Fruit fly (Drosophila melanogaster) whole organism, embryonic: ENCODE data around the gene Pcyt1.

ENCODE experiments used
- Antp ChIP-seq: fragments of 200-800 bp; sonication (Bioruptor generic); optimal IDR thresholded peaks from 3 replicates; lab custom pipeline; 2016; ENCODE audit warnings: missing biosample characterization, missing genetic modification characterization
- Blimp-1 ChIP-seq: fragments of 200-800 bp; sonication (Bioruptor generic); optimal IDR thresholded peaks from 3 replicates; lab custom pipeline; 2018; ENCODE audit warnings: missing biosample characterization, missing genetic modification characterization, mild to moderate bottlenecking, moderate library complexity, missing genetic modification reagents
- CG10959 ChIP-seq: fragments of 200-800 bp; sonication (Bioruptor generic); IDR thresholded peaks from 2 replicates; pipeline ENCODE4 v1.3.6; 2022; ENCODE audit warnings: missing biosample characterization, missing genetic modification characterization
- CG11695 ChIP-seq: fragments of 200-800 bp; sonication (Bioruptor generic); IDR thresholded peaks from 3 replicates; pipeline ENCODE4 v1.3.6; 2022; ENCODE audit warnings: missing biosample characterization, missing genetic modification characterization
- CG1233 ChIP-seq: fragments of 200-800 bp; sonication (Bioruptor generic); optimal IDR thresholded peaks from 4 replicates; lab custom pipeline; 2018; ENCODE audit warnings: missing biosample characterization, mild to moderate bottlenecking, missing genetic modification characterization
- CG12659 ChIP-seq: fragments of 200-800 bp; sonication (Bioruptor generic); optimal IDR thresholded peaks from 3 replicates; lab custom pipeline; 2017; ENCODE audit warnings: mild to moderate bottlenecking, missing biosample characterization, missing genetic modification reagents, missing genetic modification characterization
- CG1832 ChIP-seq: fragments of 200-800 bp; sonication (Bioruptor generic); optimal IDR thresholded peaks from 2 replicates; lab custom pipeline; 2017; ENCODE audit warnings: missing biosample characterization, mild to moderate bottlenecking, missing genetic modification characterization, inconsistent platforms
- CG31365 ChIP-seq: fragments of 200-800 bp; sonication (Bioruptor generic); optimal IDR thresholded peaks from 2 replicates; lab custom pipeline; 2018; ENCODE audit warnings: missing biosample characterization, mild to moderate bottlenecking, missing genetic modification characterization
- CG3281 ChIP-seq: fragments of 200-800 bp; sonication (Bioruptor generic); optimal IDR thresholded peaks from 3 replicates; lab custom pipeline; 2017; ENCODE audit warnings: missing biosample characterization, mild to moderate bottlenecking, missing genetic modification characterization
- CG33557 ChIP-seq: fragments of 200-800 bp; sonication (Bioruptor generic); optimal IDR thresholded peaks from 2 replicates; lab custom pipeline; 2019; ENCODE audit warnings: missing biosample characterization, mild to moderate bottlenecking, missing genetic modification characterization, moderate library complexity
- CG3995 ChIP-seq: fragments of 200-800 bp; sonication (Bioruptor generic); optimal IDR thresholded peaks from 3 replicates; lab custom pipeline; 2016; ENCODE audit warnings: missing biosample characterization, missing genetic modification characterization
- CG4820 ChIP-seq: fragments of 200-800 bp; sonication (Bioruptor generic); optimal IDR thresholded peaks from 3 replicates; lab custom pipeline; 2016; ENCODE audit warnings: missing biosample characterization, missing genetic modification characterization
- CG7271 ChIP-seq: fragments of 200-800 bp; sonication (Bioruptor generic); optimal IDR thresholded peaks from 2 replicates; lab custom pipeline; 2018; ENCODE audit warnings: missing biosample characterization, mild to moderate bottlenecking, missing genetic modification characterization, moderate library complexity
- CG7745 ChIP-seq: fragments of 200-800 bp; sonication (Bioruptor generic); optimal IDR thresholded peaks from 2 replicates; lab custom pipeline; 2018; ENCODE audit warnings: missing biosample characterization, mild to moderate bottlenecking, missing genetic modification characterization, moderate library complexity
- CG7839 ChIP-seq: fragments of 200-800 bp; sonication (Bioruptor generic); optimal IDR thresholded peaks from 3 replicates; lab custom pipeline; 2018; ENCODE audit warnings: missing biosample characterization, mild to moderate bottlenecking, missing genetic modification characterization, moderate library complexity
- CG8290 ChIP-seq, 3 experiments: fragments of 200-800 bp; sonication (Bioruptor generic); optimal IDR thresholded peaks; 2 replicates each; lab custom pipeline; 2016 to 2019; ENCODE audit warnings: missing biosample characterization in 3 of 3, missing genetic modification characterization in 3 of 3, mild to moderate bottlenecking in 2 of 3, moderate library complexity in 1 of 3
- CG9932 ChIP-seq: fragments of 200-800 bp; sonication (Bioruptor generic); IDR thresholded peaks from 2 replicates; pipeline ENCODE4 v1.3.6; 2022; ENCODE audit warnings: missing biosample characterization, missing genetic modification characterization
- D ChIP-seq, 2 experiments: fragments of 200-800 bp in 1 of 2; fragments of >200 bp in 1 of 2; sonication (Bioruptor generic) in 1 of 2; optimal IDR thresholded peaks; 2 replicates in 1 of 2; 3 replicates in 1 of 2; lab custom pipeline; 2017; ENCODE audit warnings: mild to moderate bottlenecking in 1 of 2, missing biosample characterization in 1 of 2, missing genetic modification characterization in 1 of 2, missing genetic modification reagents in 1 of 2
- Dll ChIP-seq: fragments of 200-800 bp; sonication (Bioruptor generic); IDR thresholded peaks from 4 replicates; pipeline ENCODE4 v1.3.6; 2022; ENCODE audit warnings: missing biosample characterization, missing genetic modification characterization; ENCODE audit not compliant: partially characterized antibody
- Elba2 ChIP-seq: fragments of 200-800 bp; sonication (Bioruptor generic); optimal IDR thresholded peaks from 3 replicates; lab custom pipeline; 2016; ENCODE audit warnings: missing biosample characterization, missing genetic modification characterization
- Ets65A ChIP-seq: fragments of 200-800 bp; sonication (Bioruptor generic); peaks from one replicate; lab custom pipeline; 2016; ENCODE audit warnings: missing biosample characterization, missing genetic modification characterization
- HLH3B ChIP-seq: fragments of 200-800 bp; sonication (Bioruptor generic); IDR thresholded peaks from 2 replicates; pipeline ENCODE4 v1.3.6; 2022; ENCODE audit warnings: missing biosample characterization, missing genetic modification characterization
- HmgZ ChIP-seq: fragments of 200-800 bp; sonication (Bioruptor generic); optimal IDR thresholded peaks from 2 replicates; lab custom pipeline; 2018; ENCODE audit warnings: missing biosample characterization, mild to moderate bottlenecking, missing genetic modification characterization
- Jarid2 ChIP-seq: fragments of 200-800 bp; sonication (Bioruptor generic); optimal IDR thresholded peaks from 3 replicates; lab custom pipeline; 2017; ENCODE audit warnings: mild to moderate bottlenecking, missing biosample characterization, missing genetic modification reagents, missing genetic modification characterization
- Lhr ChIP-seq: fragments of 200-800 bp; sonication (Bioruptor generic); optimal IDR thresholded peaks from 3 replicates; lab custom pipeline; 2017; ENCODE audit warnings: mild to moderate bottlenecking, missing biosample characterization, missing genetic modification reagents, missing genetic modification characterization
- Optix ChIP-seq: fragments of 200-800 bp; sonication (Bioruptor generic); IDR thresholded peaks from 3 replicates; pipeline ENCODE4 v1.3.6; 2022; ENCODE audit warnings: missing biosample characterization, missing genetic modification characterization
- Trl ChIP-seq, 3 experiments: fragments of >200 bp in 2 of 3; fragments of 200-800 bp in 1 of 3; sonication (Bioruptor generic) in 1 of 3; optimal IDR thresholded peaks; 2 replicates in 1 of 3; 3 replicates in 2 of 3; lab custom pipeline; 2016 to 2017; ENCODE audit warnings: missing biosample characterization in 1 of 3, missing genetic modification characterization in 1 of 3
- aop ChIP-seq: fragments of 200-800 bp; sonication (Bioruptor generic); IDR thresholded peaks from 2 replicates; pipeline ENCODE4 v1.3.6; 2022; ENCODE audit warnings: missing biosample characterization, missing genetic modification characterization
- ase ChIP-seq: fragments of 200-800 bp; sonication (Bioruptor generic); IDR thresholded peaks from 3 replicates; pipeline ENCODE4 v1.3.6; 2022; ENCODE audit warnings: missing biosample characterization, missing genetic modification characterization
- bsh ChIP-seq, 2 experiments: fragments of 200-800 bp; sonication (Bioruptor generic); optimal IDR thresholded peaks; 2 replicates each; lab custom pipeline; 2017 to 2018; ENCODE audit warnings: mild to moderate bottlenecking in 2 of 2, missing biosample characterization in 2 of 2, missing genetic modification characterization in 2 of 2, moderate library complexity in 1 of 2
- emc ChIP-seq: fragments of 200-800 bp; sonication (Bioruptor generic); optimal IDR thresholded peaks from 2 replicates; lab custom pipeline; 2016; ENCODE audit warnings: missing biosample characterization, missing genetic modification characterization
- gfzf ChIP-seq: fragments of 200-800 bp; sonication (Bioruptor generic); optimal IDR thresholded peaks from 2 replicates; lab custom pipeline; 2016; ENCODE audit warnings: missing biosample characterization, mild to moderate bottlenecking, missing genetic modification characterization, moderate library complexity
- ind ChIP-seq: fragments of 200-800 bp; sonication (Bioruptor generic); optimal IDR thresholded peaks from 3 replicates; lab custom pipeline; 2016; ENCODE audit warnings: missing biosample characterization, missing genetic modification characterization
- mam ChIP-seq: fragments of 200-800 bp; sonication (Bioruptor generic); optimal IDR thresholded peaks from 3 replicates; lab custom pipeline; 2016; ENCODE audit warnings: missing biosample characterization, missing genetic modification characterization
- nom ChIP-seq: fragments of 200-800 bp; sonication (Bioruptor generic); optimal IDR thresholded peaks from 2 replicates; lab custom pipeline; 2017; ENCODE audit warnings: missing biosample characterization, missing genetic modification characterization, mild to moderate bottlenecking, moderate library complexity, missing genetic modification reagents
- slbo ChIP-seq: fragments of 200-800 bp; sonication (Bioruptor generic); IDR thresholded peaks from 2 replicates; pipeline ENCODE4 v1.3.6; 2022; ENCODE audit warnings: missing biosample characterization, missing genetic modification characterization
- sr ChIP-seq: fragments of 200-800 bp; sonication (Bioruptor generic); IDR thresholded peaks from 3 replicates; pipeline ENCODE4 v1.3.6; 2022; ENCODE audit warnings: missing biosample characterization, missing genetic modification characterization
- unc-4 ChIP-seq: fragments of 200-800 bp; sonication (Bioruptor generic); IDR thresholded peaks from 2 replicates; pipeline ENCODE4 v1.3.6; 2022; ENCODE audit warnings: missing biosample characterization, missing genetic modification characterization; ENCODE audit not compliant: partially characterized antibody
- vvl ChIP-seq: fragments of 200-800 bp; sonication (Bioruptor generic); IDR thresholded peaks from 2 replicates; pipeline ENCODE4 v1.3.6; 2022; ENCODE audit warnings: missing biosample characterization, missing genetic modification characterization

Gene Pcyt1

dm6 chr3L:1592822-1593452 lies 47.0 kb downstream of the Pcyt1 start (continued):
- TF ChIP-seq sr (GFP tag; lab: Robert Waterston, UW), result no peak
- no peak for TF ChIP-seq CG1233
- no peak for TF ChIP-seq CG7745 (tag; lab: Kevin White, UChicago)
- TF ChIP-seq D (optimal IDR thresholded peaks at IDR 0.05; lab: Kevin White, UChicago), result peak; percentile 45
- TF ChIP-seq D (GFP tag; optimal IDR thresholded peaks at IDR 0.05; lab: Kevin White, UChicago), result no peak
- no peak for TF ChIP-seq HLH3B
- TF ChIP-seq Lhr (GFP tag; lab: Kevin White, UChicago), result no peak
- peak; percentile 87 for TF ChIP-seq Elba2 (GFP tag; lab: Kevin White, UChicago)
- no peak for TF ChIP-seq ase
- TF ChIP-seq Trl (optimal IDR thresholded peaks at IDR 0.05; lab: Kevin White, UChicago), result peak in 1 of 2 experiments; percentile 86
- no peak for TF ChIP-seq Trl (GFP tag; optimal IDR thresholded peaks at IDR 0.05; lab: Kevin White, UChicago)
- TF ChIP-seq CG3281 (GFP tag; lab: Kevin White, UChicago), result no peak
- peak; percentile 94 for TF ChIP-seq CG31365 (tag; lab: Kevin White, UChicago)
- TF ChIP-seq CG8290 (GFP tag; optimal IDR thresholded peaks at IDR 0.05; lab: Kevin White, UChicago), result no peak
- TF ChIP-seq CG8290 (tag; optimal IDR thresholded peaks at IDR 0.05; lab: Kevin White, UChicago), result peak in 1 of 2 experiments; percentile 78
- no peak for TF ChIP-seq CG12659 (GFP tag; lab: Kevin White, UChicago)
- no peak for TF ChIP-seq aop
- no peak for TF ChIP-seq Antp (GFP tag; lab: Kevin White, UChicago)
- TF ChIP-seq CG7271 (tag; lab: Kevin White, UChicago), result no peak
- no peak for TF ChIP-seq emc (GFP tag; lab: Kevin White, UChicago)
- TF ChIP-seq unc-4, result no peak
- peak; percentile 11 for TF ChIP-seq Jarid2
- peak; percentile 7 for TF ChIP-seq CG33557 (GFP tag; lab: Kevin White, UChicago)
- no peak for TF ChIP-seq slbo (GFP tag; lab: Robert Waterston, UW)
- TF ChIP-seq nom (GFP tag; lab: Kevin White, UChicago), result peak; percentile 69
- TF ChIP-seq CG9932 (GFP tag; lab: Robert Waterston, UW), result no peak
- TF ChIP-seq CG4820 (GFP tag; lab: Kevin White, UChicago), result no peak
- TF ChIP-seq CG11695 (GFP tag; lab: Robert Waterston, UW), result no peak
- TF ChIP-seq vvl (GFP tag; lab: Robert Waterston, UW), result peak; percentile 72
- no peak for TF ChIP-seq CG7839 (tag; lab: Kevin White, UChicago)
- TF ChIP-seq CG1832, result peak; percentile 5
- TF ChIP-seq bsh (GFP tag; optimal IDR thresholded peaks at IDR 0.05; lab: Kevin White, UChicago), result peak in 1 of 2 experiments; percentile 14
- TF ChIP-seq Ets65A (GFP tag; lab: Kevin White, UChicago), result peak; percentile 73
- peak; percentile 95 for TF ChIP-seq Blimp-1 (GFP tag; lab: Kevin White, UChicago)
- no peak for TF ChIP-seq CG3995
- TF ChIP-seq gfzf (GFP tag; lab: Kevin White, UChicago), result no peak
- no peak for TF ChIP-seq mam
- no peak for TF ChIP-seq HmgZ
- no peak for TF ChIP-seq ind (GFP tag; lab: Kevin White, UChicago)
- TF ChIP-seq Dll (GFP tag; lab: Robert Waterston, UW), result no peak; the same call in 3 of the 4 replicates
- no peak for TF ChIP-seq CG10959
- no peak for TF ChIP-seq Optix (GFP tag; lab: Robert Waterston, UW)
